Worm (Caenorhabditis elegans): ENCODE measurements around the gene M01H9.10.

- TF ChIP-seq flt-1 (GFP tag; IDR thresholded peaks at IDR 0.05) (no peak), ztf-23 (GFP tag; IDR thresholded peaks at IDR 0.05) (no peak)
Observed at ce11 chrIV:4519714-4520113, 39.8 kb upstream of the M01H9.10 start.
